Fruit fly (Drosophila melanogaster) whole organism, prepupa: ENCODE measurements around the gene CG18417.

Experiments
- Blimp-1 ChIP-seq: fragments of 200-800 bp; sonication (Bioruptor generic); optimal IDR thresholded peaks from 3 replicates; lab custom pipeline; 2017; ENCODE audit warnings: missing biosample characterization, missing genetic modification characterization, mild to moderate bottlenecking, moderate library complexity, missing genetic modification reagents
- CG10631 ChIP-seq: fragments of 200-800 bp; sonication (Bioruptor generic); optimal IDR thresholded peaks from 2 replicates; lab custom pipeline; 2016; ENCODE audit warnings: missing biosample characterization, missing genetic modification characterization
- CG10669 ChIP-seq: fragments of 200-800 bp; sonication (Bioruptor generic); optimal IDR thresholded peaks from 3 replicates; lab custom pipeline; 2018; ENCODE audit warnings: missing biosample characterization, mild to moderate bottlenecking, missing genetic modification characterization, moderate library complexity
- CG15336 ChIP-seq: fragments of 200-800 bp; sonication (Bioruptor generic); IDR thresholded peaks from 2 replicates; pipeline ENCODE4 v1.3.6; 2022; ENCODE audit warnings: missing biosample characterization, missing genetic modification characterization
- CG16779 ChIP-seq: fragments of 200-800 bp; sonication (Bioruptor generic); optimal IDR thresholded peaks from 3 replicates; lab custom pipeline; 2017; ENCODE audit warnings: missing biosample characterization, mild to moderate bottlenecking, missing genetic modification characterization
- CG3032 ChIP-seq: fragments of 200-800 bp; optimal IDR thresholded peaks from 2 replicates; lab custom pipeline; 2019; ENCODE audit warnings: missing biosample characterization, mild to moderate bottlenecking, missing genetic modification characterization, moderate library complexity
- CG34406 ChIP-seq: fragments of 200-800 bp; sonication (Bioruptor generic); optimal IDR thresholded peaks from 3 replicates; lab custom pipeline; 2016; ENCODE audit warnings: missing biosample characterization, missing genetic modification characterization
- CG3919 ChIP-seq: fragments of 200-800 bp; sonication (Bioruptor generic); optimal IDR thresholded peaks from 3 replicates; lab custom pipeline; 2016; ENCODE audit warnings: missing biosample characterization, missing genetic modification characterization
- CG4318 ChIP-seq: fragments of 200-800 bp; sonication (Bioruptor generic); optimal IDR thresholded peaks from 3 replicates; lab custom pipeline; 2017; ENCODE audit warnings: missing biosample characterization, mild to moderate bottlenecking, missing genetic modification characterization
- CG6276 ChIP-seq: fragments of 200-800 bp; sonication (Bioruptor generic); optimal IDR thresholded peaks from 2 replicates; lab custom pipeline; 2017; ENCODE audit warnings: missing biosample characterization, mild to moderate bottlenecking, missing genetic modification characterization
- CG6792 ChIP-seq: fragments of 200-800 bp; sonication (Bioruptor generic); optimal IDR thresholded peaks from 3 replicates; lab custom pipeline; 2016; ENCODE audit warnings: missing biosample characterization, missing genetic modification characterization
- CG6808 ChIP-seq: fragments of 200-800 bp; sonication (Bioruptor generic); optimal IDR thresholded peaks from 3 replicates; lab custom pipeline; 2017; ENCODE audit warnings: missing biosample characterization, missing genetic modification characterization, mild to moderate bottlenecking, moderate library complexity, missing genetic modification reagents
- CG6854 ChIP-seq: fragments of 200-800 bp; sonication (Bioruptor generic); optimal IDR thresholded peaks from 2 replicates; lab custom pipeline; 2017; ENCODE audit warnings: missing biosample characterization, mild to moderate bottlenecking, missing genetic modification characterization
- CG8119 ChIP-seq: fragments of 200-800 bp; sonication (Bioruptor generic); IDR thresholded peaks from 3 replicates; pipeline ENCODE4 v1.3.6; 2022; ENCODE audit warnings: missing biosample characterization, missing genetic modification characterization
- CG8319 ChIP-seq: fragments of 200-800 bp; sonication (Bioruptor generic); optimal IDR thresholded peaks from 3 replicates; lab custom pipeline; 2016; ENCODE audit warnings: missing biosample characterization, missing genetic modification characterization
- CG8632 ChIP-seq: fragments of 200-800 bp; sonication (Bioruptor generic); optimal IDR thresholded peaks from 3 replicates; lab custom pipeline; 2016; ENCODE audit warnings: missing biosample characterization, missing genetic modification characterization
- CG9139 ChIP-seq: fragments of 200-800 bp; sonication (Bioruptor generic); optimal IDR thresholded peaks from 3 replicates; lab custom pipeline; 2017; ENCODE audit warnings: missing biosample characterization, mild to moderate bottlenecking, missing genetic modification characterization
- Eip75B ChIP-seq: fragments of 200-800 bp; sonication (Bioruptor generic); optimal IDR thresholded peaks from 3 replicates; lab custom pipeline; 2016; ENCODE audit warnings: missing biosample characterization, missing genetic modification characterization
- Eip93F ChIP-seq: fragments of 200-800 bp; sonication (Bioruptor generic); optimal IDR thresholded peaks from 2 replicates; lab custom pipeline; 2016; ENCODE audit warnings: missing biosample characterization, mild to moderate bottlenecking, missing genetic modification characterization
- Ets21C ChIP-seq: fragments of 200-800 bp; sonication (Bioruptor generic); optimal IDR thresholded peaks from 3 replicates; lab custom pipeline; 2016; ENCODE audit warnings: missing biosample characterization, missing genetic modification characterization
- Ets96B ChIP-seq: fragments of 200-800 bp; optimal IDR thresholded peaks from 2 replicates; lab custom pipeline; 2019; ENCODE audit warnings: missing biosample characterization, mild to moderate bottlenecking, missing genetic modification characterization, moderate library complexity
- Gug ChIP-seq: fragments of 200-800 bp; sonication (Bioruptor generic); IDR thresholded peaks from 2 replicates; pipeline ENCODE4 v1.3.6; 2022; ENCODE audit warnings: missing biosample characterization, missing genetic modification characterization
- Hr4 ChIP-seq: fragments of 200-800 bp; sonication (Bioruptor generic); optimal IDR thresholded peaks from 3 replicates; lab custom pipeline; 2016; ENCODE audit warnings: missing biosample characterization, missing genetic modification characterization
- Lpt ChIP-seq: fragments of 200-800 bp; sonication (Bioruptor generic); optimal IDR thresholded peaks from 3 replicates; lab custom pipeline; 2016; ENCODE audit warnings: missing biosample characterization, missing genetic modification characterization
- OdsH ChIP-seq: fragments of 200-800 bp; sonication (Bioruptor generic); optimal IDR thresholded peaks from 3 replicates; lab custom pipeline; 2016; ENCODE audit warnings: missing biosample characterization, missing genetic modification characterization
- Smox ChIP-seq: fragments of 200-800 bp; sonication (Bioruptor generic); optimal IDR thresholded peaks from 3 replicates; lab custom pipeline; 2016; ENCODE audit warnings: missing biosample characterization, missing genetic modification characterization
- Sox102F ChIP-seq: fragments of 200-800 bp; sonication (Bioruptor generic); optimal IDR thresholded peaks from 2 replicates; lab custom pipeline; 2016; ENCODE audit warnings: missing biosample characterization, mild to moderate bottlenecking, missing genetic modification characterization
- Sox14 ChIP-seq: fragments of 200-800 bp; sonication (Bioruptor generic); optimal IDR thresholded peaks from 3 replicates; lab custom pipeline; 2016; ENCODE audit warnings: missing biosample characterization, missing genetic modification characterization
- Sox15 ChIP-seq: fragments of 200-800 bp; sonication (Bioruptor generic); optimal IDR thresholded peaks from 3 replicates; lab custom pipeline; 2016; ENCODE audit warnings: missing biosample characterization, missing genetic modification characterization
- dac ChIP-seq: fragments of 200-800 bp; sonication (Bioruptor generic); optimal IDR thresholded peaks from 2 replicates; lab custom pipeline; 2017; ENCODE audit warnings: missing biosample characterization, mild to moderate bottlenecking, missing genetic modification characterization
- fd85E ChIP-seq: fragments of 200-800 bp; sonication (Bioruptor generic); optimal IDR thresholded peaks from 3 replicates; lab custom pipeline; 2016; ENCODE audit warnings: missing biosample characterization, missing genetic modification characterization
- fkh ChIP-seq: fragments of 200-800 bp; sonication (Bioruptor generic); optimal IDR thresholded peaks from 3 replicates; lab custom pipeline; 2017; ENCODE audit warnings: missing biosample characterization, mild to moderate bottlenecking, missing genetic modification characterization, moderate library complexity
- lz ChIP-seq: fragments of 200-800 bp; sonication (Bioruptor generic); optimal IDR thresholded peaks from 3 replicates; lab custom pipeline; 2016; ENCODE audit warnings: missing biosample characterization, missing genetic modification characterization
- pdm3 ChIP-seq: fragments of 200-800 bp; sonication (Bioruptor generic); optimal IDR thresholded peaks from 3 replicates; lab custom pipeline; 2016; ENCODE audit warnings: missing biosample characterization, missing genetic modification characterization
- salr ChIP-seq, 2 experiments: fragments of 200-800 bp; sonication (Bioruptor generic); optimal IDR thresholded peaks; 3 replicates each; lab custom pipeline; 2016 to 2018; ENCODE audit warnings: missing biosample characterization in 2 of 2, missing genetic modification characterization in 2 of 2, mild to moderate bottlenecking in 1 of 2
- svp ChIP-seq: fragments of 200-800 bp; sonication (Bioruptor generic); peaks from one replicate; lab custom pipeline; 2016; ENCODE audit warnings: missing biosample characterization, missing genetic modification characterization
- vri ChIP-seq: fragments of 200-800 bp; sonication (Bioruptor generic); optimal IDR thresholded peaks from 3 replicates; lab custom pipeline; 2016; ENCODE audit warnings: missing biosample characterization, mild to moderate bottlenecking, missing genetic modification characterization

Gene CG18417

DNA sequence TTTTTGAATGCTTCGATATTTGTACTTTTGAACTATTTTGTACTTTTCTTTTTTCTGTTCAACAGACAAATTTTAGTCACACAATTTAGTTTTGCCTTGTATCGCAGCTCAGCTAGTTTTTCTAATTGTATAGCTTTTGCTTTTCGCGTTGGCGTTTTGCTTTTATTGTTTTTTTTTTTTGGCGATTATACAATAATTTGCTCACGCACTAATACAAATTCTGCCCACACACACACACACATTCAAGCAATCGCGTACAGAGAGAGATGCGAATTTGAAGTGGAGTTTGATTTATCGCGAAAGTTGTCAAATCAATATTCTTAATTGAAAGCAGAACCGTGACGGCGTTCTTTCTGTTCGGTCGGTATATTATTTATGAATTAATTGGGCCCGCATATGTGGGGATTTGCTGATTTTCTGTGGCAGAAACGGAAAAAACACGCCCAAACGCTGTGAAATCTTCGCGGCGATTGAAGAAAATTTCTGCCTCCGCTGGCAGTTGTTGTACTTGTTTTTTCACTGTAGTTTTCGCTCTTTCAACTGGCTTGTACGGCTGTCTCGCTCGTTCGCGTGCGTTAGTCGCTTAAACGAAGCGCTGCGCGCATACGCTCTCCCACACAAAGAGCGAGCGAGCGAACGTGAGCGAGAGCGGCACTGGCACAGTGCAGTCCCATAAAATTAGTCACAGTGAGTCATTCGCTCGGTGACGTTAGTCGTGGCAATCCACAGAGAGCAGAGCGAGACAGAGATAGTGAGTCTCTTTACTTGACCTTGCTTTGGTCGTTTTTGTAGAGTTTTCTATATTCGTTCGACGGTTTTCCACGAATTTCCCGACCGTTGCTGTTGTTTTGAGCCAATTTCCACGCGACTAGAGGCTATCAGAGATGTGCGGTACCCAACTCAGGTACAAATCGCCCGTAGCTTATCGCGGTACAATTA lies 35.1 kb downstream of the CG18417 start, which contains the start of gene Rac2 (continued):
- TF ChIP-seq CG6276 (GFP tag; lab: Kevin White, UChicago) (peak; percentile 70), dac (peak; percentile 21), Hr4 (peak; percentile 67), CG8319 (GFP tag; lab: Kevin White, UChicago) (no peak), CG6854 (GFP tag; lab: Kevin White, UChicago) (peak; percentile 51), CG10669 (GFP tag; lab: Kevin White, UChicago) (peak; percentile 54), CG15336 (peak; percentile 58), CG9139 (GFP tag; lab: Kevin White, UChicago) (peak; percentile 59), Sox102F (GFP tag; lab: Kevin White, UChicago) (peak; percentile 28), Sox15 (GFP tag; lab: Kevin White, UChicago) (no peak)

DNA sequence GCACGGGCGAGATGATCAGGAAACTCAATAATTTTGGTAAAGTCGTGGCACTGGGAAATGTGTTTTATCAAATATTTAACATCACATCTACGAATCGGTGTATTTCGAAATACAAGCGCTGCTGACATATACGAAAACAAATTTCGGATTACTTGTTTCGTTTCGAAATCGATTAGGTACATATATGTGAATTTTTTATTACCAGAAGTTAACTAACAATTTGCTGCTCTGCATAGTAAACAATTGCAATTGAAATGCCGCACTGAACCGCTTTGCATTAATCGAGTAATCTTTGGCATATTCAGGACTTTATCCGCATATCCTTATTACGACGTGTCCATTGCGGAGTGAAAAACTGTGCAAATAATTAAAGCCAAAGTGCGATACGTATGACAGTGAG lies 37.5 kb downstream of the CG18417 start, which contains the start of gene CG14835:
Gene CG14835, minus strand, starts transcription at position 101 of the 400 bp plus-strand sequence.
- TF ChIP-seq Ets96B (tag; lab: Kevin White, UChicago) (no peak), Gug (no peak), Ets21C (no peak), Sox102F (GFP tag; lab: Kevin White, UChicago) (no peak), Sox15 (GFP tag; lab: Kevin White, UChicago) (no peak), CG3032 (tag; lab: Kevin White, UChicago) (no peak), vri (GFP tag; lab: Kevin White, UChicago) (no peak), pdm3 (GFP tag; lab: Kevin White, UChicago) (no peak), Smox (no peak), CG4318 (GFP tag; lab: Kevin White, UChicago) (no peak), OdsH (no peak), CG10631 (GFP tag; lab: Kevin White, UChicago) (no peak), CG10669 (GFP tag; lab: Kevin White, UChicago) (no peak), CG3919 (GFP tag; lab: Kevin White, UChicago) (no peak), dac (no peak), svp (GFP tag; lab: Kevin White, UChicago) (no peak)

DNA sequence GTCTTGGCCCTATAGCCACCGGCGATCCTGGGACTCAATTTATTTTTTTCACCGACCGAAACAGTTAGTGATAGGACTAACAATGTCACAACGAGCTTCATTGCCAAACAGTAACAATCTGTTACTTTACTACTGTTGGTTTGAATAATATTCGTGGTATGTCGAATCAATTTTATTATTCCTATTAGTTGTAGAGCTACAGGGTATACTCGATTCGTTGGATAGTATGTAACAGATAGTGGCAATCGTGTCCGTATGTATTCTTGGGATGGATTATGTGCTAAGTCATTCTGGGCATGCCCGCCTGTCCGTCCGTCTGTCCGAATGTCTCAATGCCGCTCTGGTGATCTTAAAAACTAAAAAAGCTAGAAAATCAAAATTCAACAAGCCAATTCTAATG lies 39.4 kb downstream of the CG18417 start, which contains the start of gene sphinx1:
Gene sphinx1, minus strand, starts transcription at position 101 of the 400 bp plus-strand sequence.
- TF ChIP-seq CG3919 (GFP tag; lab: Kevin White, UChicago) (no peak), salr (GFP tag; optimal IDR thresholded peaks at IDR 0.05; lab: Kevin White, UChicago) (no peak), CG16779 (no peak), Eip75B (GFP tag; lab: Kevin White, UChicago) (no peak), Smox (no peak), fkh (GFP tag; lab: Kevin White, UChicago) (no peak), fd85E (GFP tag; lab: Kevin White, UChicago) (no peak), CG34406 (GFP tag; lab: Kevin White, UChicago) (no peak), CG6792 (GFP tag; lab: Kevin White, UChicago) (no peak), CG8632 (GFP tag; lab: Kevin White, UChicago) (no peak), CG8119 (no peak), OdsH (no peak), Sox14 (GFP tag; lab: Kevin White, UChicago) (no peak), lz (GFP tag; lab: Kevin White, UChicago) (no peak), CG4318 (GFP tag; lab: Kevin White, UChicago) (no peak), CG6808 (GFP tag; lab: Kevin White, UChicago) (no peak), Eip93F (GFP tag; lab: Kevin White, UChicago) (no peak), Lpt (GFP tag; lab: Kevin White, UChicago) (no peak), Blimp-1 (GFP tag; lab: Kevin White, UChicago) (no peak), pdm3 (GFP tag; lab: Kevin White, UChicago) (no peak)
